Fruit fly (Drosophila melanogaster): ENCODE data around the gene Sr-CIV.

Sr-CIV gene

DNA sequence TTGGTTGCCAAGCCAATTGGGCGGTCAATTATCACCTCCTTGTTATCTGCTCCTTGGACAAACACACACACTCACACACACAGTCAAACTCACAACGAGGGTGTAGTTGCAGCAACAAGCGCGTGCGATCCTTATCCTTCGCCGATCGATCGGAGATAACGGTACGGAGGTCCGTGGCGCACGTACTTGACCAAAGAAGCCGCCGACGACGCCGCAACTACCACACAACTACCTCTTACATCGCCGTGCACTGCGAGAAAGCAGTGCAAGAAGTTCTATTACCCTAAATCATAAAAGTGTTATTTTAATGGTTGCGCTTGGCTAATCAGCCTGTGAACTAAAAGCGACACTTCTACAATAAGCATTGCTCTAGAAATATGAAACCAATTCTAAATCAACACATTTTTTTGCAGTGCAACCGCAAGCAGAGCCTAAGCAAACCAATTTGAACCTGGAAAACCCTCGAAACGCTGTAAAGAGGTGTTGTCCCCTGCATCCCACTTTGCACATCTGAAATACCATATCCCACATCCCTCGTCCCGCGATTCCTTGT is 9.2 kb upstream of the Sr-CIV start (continued):
- TF ChIP-seq D (optimal IDR thresholded peaks at IDR 0.05) (no peak), D (GFP tag; optimal IDR thresholded peaks at IDR 0.05) (peak; percentile 20), ara (GFP tag; IDR thresholded peaks at IDR 0.05) (peak; percentile 79), CG4404 (GFP tag; IDR thresholded peaks at IDR 0.05) (peak; percentile 85), CG1529 (GFP tag; optimal IDR thresholded peaks at IDR 0.05) (no peak), ap (GFP tag; IDR thresholded peaks at IDR 0.05) (no peak), Hr78 (GFP tag; optimal IDR thresholded peaks at IDR 0.05) (no peak), CG15479 (GFP tag; optimal IDR thresholded peaks at IDR 0.05) (peak; percentile 98), CG2202 (tag; optimal IDR thresholded peaks at IDR 0.05) (peak; percentile 53), unpg (GFP tag; optimal IDR thresholded peaks at IDR 0.05) (peak; percentile 56), Trl (optimal IDR thresholded peaks at IDR 0.05) (no peak), Trl (GFP tag; optimal IDR thresholded peaks at IDR 0.05) (peak; percentile 73), CG8388 (GFP tag; optimal IDR thresholded peaks at IDR 0.05) (peak; percentile 24), bsh (GFP tag; optimal IDR thresholded peaks at IDR 0.05) (peak in 1 of 2 experiments; percentile 54), tin (GFP tag; optimal IDR thresholded peaks at IDR 0.05) (peak; percentile 40), Usf (GFP tag; optimal IDR thresholded peaks at IDR 0.05) (peak; percentile 28), tio (GFP tag; optimal IDR thresholded peaks at IDR 0.05) (no peak), CG3163 (GFP tag; optimal IDR thresholded peaks at IDR 0.05) (peak; percentile 7), fd96Cb (tag; optimal IDR thresholded peaks at IDR 0.05) (peak; percentile 52), CG18262 (tag; optimal IDR thresholded peaks at IDR 0.05) (peak; percentile 66), Ptx1 (GFP tag; IDR thresholded peaks at IDR 0.05) (peak; percentile 49), eve (GFP tag; optimal IDR thresholded peaks at IDR 0.05) (peak in 1 of 2 experiments; percentile 94), ken (GFP tag; IDR thresholded peaks at IDR 0.05) (no peak), org-1 (GFP tag; optimal IDR thresholded peaks at IDR 0.05) (peak; percentile 24), CG32772 (GFP tag; IDR thresholded peaks at IDR 0.05) (peak; percentile 43; the same call in 1 of the 2 replicates), CG7357 (GFP tag; IDR thresholded peaks at IDR 0.05) (peak; percentile 41; the same call in 1 of the 3 replicates), CG31365 (tag; optimal IDR thresholded peaks at IDR 0.05) (no peak), chm (GFP tag; IDR thresholded peaks at IDR 0.05) (0 out of 2 replicates have a peak, but pooled peaks have one; percentile 49), CG11723 (GFP tag; optimal IDR thresholded peaks at IDR 0.05) (no peak), CG17361 (GFP tag; IDR thresholded peaks at IDR 0.05) (peak; percentile 52; the same call in 2 of the 3 replicates), CG2875 (GFP tag; optimal IDR thresholded peaks at IDR 0.05) (peak; percentile 22), dan (GFP tag; IDR thresholded peaks at IDR 0.05) (peak; percentile 71), ash1 (GFP tag; optimal IDR thresholded peaks at IDR 0.05) (no peak), dmrt11E (tag; optimal IDR thresholded peaks at IDR 0.05) (peak; percentile 82), CG11398 (GFP tag; optimal IDR thresholded peaks at IDR 0.05) (no peak), Drgx (GFP tag; IDR thresholded peaks at IDR 0.05) (no peak), Fer3 (tag; optimal IDR thresholded peaks at IDR 0.05) (no peak), CG14965 (GFP tag; optimal IDR thresholded peaks at IDR 0.05; ENCODE audit: borderline replicate concordance) (no peak), CHES-1-like (GFP tag; optimal IDR thresholded peaks at IDR 0.05) (peak; percentile 4), CG14710 (tag; optimal IDR thresholded peaks at IDR 0.05) (peak; percentile 63), fd102C (GFP tag; optimal IDR thresholded peaks at IDR 0.05) (peak; percentile 93), jumu (GFP tag; optimal IDR thresholded peaks at IDR 0.05) (peak; percentile 59), Xrp1 (GFP tag; IDR thresholded peaks at IDR 0.05) (peak; percentile 81), CG1602 (GFP tag; optimal IDR thresholded peaks at IDR 0.05) (peak; percentile 28), Max (GFP tag; optimal IDR thresholded peaks at IDR 0.05) (peak; percentile 12), E2f2 (GFP tag; IDR thresholded peaks at IDR 0.05) (no peak; the same call in 1 of the 2 replicates), CG12236 (GFP tag; optimal IDR thresholded peaks at IDR 0.05) (peak; percentile 22), mirr (GFP tag; optimal IDR thresholded peaks at IDR 0.05) (no peak), CG11504 (tag; optimal IDR thresholded peaks at IDR 0.05) (peak; percentile 51), lilli (GFP tag; optimal IDR thresholded peaks at IDR 0.05) (peak; percentile 42), CG17829 (tag; optimal IDR thresholded peaks at IDR 0.05) (peak; percentile 76)

Data from whole organism, embryonic.